Fruit fly (Drosophila melanogaster): ENCODE measurements around the gene CG5567.
A peak's percentile ranks its signal among the peaks of the same experiment; 100 is the strongest.
"Not testable (repeated sequence)": the region's sequence is repeated elsewhere in the genome, so short reads cannot be mapped to it uniquely, and the experiment has no call there.

CG5567 gene

dm6 chr3L:17858174-17858573 is 14.8 kb upstream of the CG5567 start, which contains the start of gene CG34002:
TSS of gene CG34002 (plus strand) at chr3L:17858474.
- TF ChIP-seq maf-S (GFP tag; optimal IDR thresholded peaks at IDR 0.05); CG6254 (GFP tag; optimal IDR thresholded peaks at IDR 0.05); nerfin-1 (tag; optimal IDR thresholded peaks at IDR 0.05): not testable (repeated sequence)

dm6 chr3L:17856655-17857479 is 13.5 kb upstream of the CG5567 start, which contains the start of gene CG5535:
TSS of gene CG5535 (minus strand) at chr3L:17856794.
- TF ChIP-seq slp2 (GFP tag; optimal IDR thresholded peaks at IDR 0.05) (peak; percentile 21), CG9727 (GFP tag; optimal IDR thresholded peaks at IDR 0.05) (peak; percentile 91), bsh (GFP tag; optimal IDR thresholded peaks at IDR 0.05) (peak; percentile 68 to 81), corto (GFP tag; optimal IDR thresholded peaks at IDR 0.05) (no peak), CHES-1-like (GFP tag; optimal IDR thresholded peaks at IDR 0.05) (no peak), psq (GFP tag; optimal IDR thresholded peaks at IDR 0.05) (peak; percentile 36), CG1602 (GFP tag; optimal IDR thresholded peaks at IDR 0.05) (peak; percentile 70), CG10543 (GFP tag; optimal IDR thresholded peaks at IDR 0.05) (peak; percentile 60), pb (GFP tag; optimal IDR thresholded peaks at IDR 0.05) (no peak), sima (GFP tag; optimal IDR thresholded peaks at IDR 0.05) (no peak), caup (GFP tag; optimal IDR thresholded peaks at IDR 0.05; ENCODE audit: severe bottlenecking) (peak; percentile 56), CG14860 (GFP tag; IDR thresholded peaks at IDR 0.05; ENCODE audit: partially characterized antibody) (no peak), Aef1 (GFP tag; IDR thresholded peaks at IDR 0.05) (peak; percentile 44), az2 (GFP tag; optimal IDR thresholded peaks at IDR 0.05) (peak; percentile 83), ems (GFP tag; optimal IDR thresholded peaks at IDR 0.05) (peak; percentile 11), Asciz (GFP tag; optimal IDR thresholded peaks at IDR 0.05) (peak; percentile 69), hb (GFP tag; IDR thresholded peaks at IDR 0.05; ENCODE audit: partially characterized antibody) (no peak), nerfin-2 (GFP tag; IDR thresholded peaks at IDR 0.05; ENCODE audit: partially characterized antibody) (no peak; the same call in 1 of the 2 replicates), CG18764 (GFP tag; optimal IDR thresholded peaks at IDR 0.05) (peak; percentile 29), jigr1 (GFP tag; IDR thresholded peaks at IDR 0.05) (no peak), ATbp (GFP tag; optimal IDR thresholded peaks at IDR 0.05) (peak; percentile 51), CG9876 (GFP tag; optimal IDR thresholded peaks at IDR 0.05) (peak; percentile 28), Hmr (GFP tag; optimal IDR thresholded peaks at IDR 0.05) (peak; percentile 81), HmgD (GFP tag; optimal IDR thresholded peaks at IDR 0.05) (no peak), CG5953 (GFP tag; IDR thresholded peaks at IDR 0.05) (peak; percentile 74), CG16779 (GFP tag; IDR thresholded peaks at IDR 0.05) (peak; percentile 84), pnt (GFP tag; optimal IDR thresholded peaks at IDR 0.05) (peak; percentile 42), CG11398 (GFP tag; optimal IDR thresholded peaks at IDR 0.05) (no peak), CG13894 (tag; optimal IDR thresholded peaks at IDR 0.05) (peak; percentile 40), Lhr (GFP tag; optimal IDR thresholded peaks at IDR 0.05) (peak; percentile 25), CG10979 (tag; optimal IDR thresholded peaks at IDR 0.05) (peak; percentile 86), CG1233 (GFP tag; optimal IDR thresholded peaks at IDR 0.05) (peak; percentile 87), Lpt (GFP tag; optimal IDR thresholded peaks at IDR 0.05) (no peak), dan (GFP tag; IDR thresholded peaks at IDR 0.05) (no peak), org-1 (GFP tag; optimal IDR thresholded peaks at IDR 0.05) (peak; percentile 82), CG31365 (tag; optimal IDR thresholded peaks at IDR 0.05) (peak; percentile 43), Lim3 (GFP tag; IDR thresholded peaks at IDR 0.05) (no peak), pum (GFP tag; optimal IDR thresholded peaks at IDR 0.05) (peak; percentile 12), CG3281 (GFP tag; optimal IDR thresholded peaks at IDR 0.05) (peak; percentile 80), Hr78 (GFP tag; optimal IDR thresholded peaks at IDR 0.05) (peak in 1 of 2 experiments; percentile 77), sd (tag; optimal IDR thresholded peaks at IDR 0.05) (peak; percentile 28), zf30C (GFP tag; optimal IDR thresholded peaks at IDR 0.05) (no peak), fd64A (GFP tag; optimal IDR thresholded peaks at IDR 0.05) (no peak)
